In the genomic region with DNA sequence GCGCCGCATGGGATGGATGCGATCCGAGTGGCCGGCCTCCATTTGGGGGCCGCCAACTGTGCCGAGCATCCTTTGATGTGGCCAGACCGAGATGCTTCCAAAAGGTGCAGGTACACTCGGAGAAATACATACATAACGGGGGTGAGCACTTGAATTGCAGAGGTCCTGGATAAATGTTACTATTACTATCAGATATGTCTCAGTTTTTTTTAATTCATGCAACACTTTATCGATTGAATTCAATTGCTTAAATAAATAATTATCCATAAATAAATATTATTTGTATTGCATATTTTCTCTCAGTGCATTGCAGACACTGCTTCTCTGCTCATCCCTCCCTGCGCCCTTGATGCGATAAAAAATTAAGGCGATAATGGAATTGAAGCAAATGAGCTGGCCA, we compare ENCODE assay signal across 4 fruit fly cellular contexts.
TF ChIP-seq lines count a peak whose summit lies in the region.

No protein-coding gene starts in this region.

- no peak for TF ChIP-seq CTCF in whole organism, embryonic (GFP tag; optimal IDR thresholded peaks at IDR 0.05; lab: Kevin White, UChicago)

TF ChIP-seq in whole organism, embryonic, 481 proteins besides CTCF, POLR2A, EP300 and RAD21 (continues in another document):
- TF ChIP-seq ttk (GFP tag; IDR thresholded peaks at IDR 0.05; lab: Robert Waterston, UW) (no peak), CG2678 (tag; optimal IDR thresholded peaks at IDR 0.05; lab: Kevin White, UChicago) (no peak), lov (optimal IDR thresholded peaks at IDR 0.05; lab: Kevin White, UChicago) (no peak), lov (GFP tag; IDR thresholded peaks at IDR 0.05; lab: Robert Waterston, UW) (no peak), CG13894 (tag; optimal IDR thresholded peaks at IDR 0.05; lab: Kevin White, UChicago) (no peak), Hey (tag; optimal IDR thresholded peaks at IDR 0.05; lab: Kevin White, UChicago) (no peak), slbo (GFP tag; IDR thresholded peaks at IDR 0.05; lab: Robert Waterston, UW) (no peak), CG14710 (tag; optimal IDR thresholded peaks at IDR 0.05; lab: Kevin White, UChicago) (peak; percentile 10), CG6254 (GFP tag; optimal IDR thresholded peaks at IDR 0.05; lab: Kevin White, UChicago) (no peak), hkb (optimal IDR thresholded peaks at IDR 0.05; lab: Kevin White, UChicago) (no peak), hkb (GFP tag; IDR thresholded peaks at IDR 0.05; lab: Robert Waterston, UW) (no peak), row (GFP tag; IDR thresholded peaks at IDR 0.05; lab: Robert Waterston, UW) (0 out of 3 replicates have a peak, but pooled peaks have one; percentile 20), CG33213 (GFP tag; optimal IDR thresholded peaks at IDR 0.05; lab: Kevin White, UChicago) (no peak), CG10431 (GFP tag; optimal IDR thresholded peaks at IDR 0.05; lab: Kevin White, UChicago) (no peak), ERR (GFP tag; optimal IDR thresholded peaks at IDR 0.05; lab: Kevin White, UChicago) (no peak), sug (tag; optimal IDR thresholded peaks at IDR 0.05; lab: Kevin White, UChicago) (no peak), CG13424 (tag; optimal IDR thresholded peaks at IDR 0.05; lab: Kevin White, UChicago) (no peak), CG17361 (GFP tag; IDR thresholded peaks at IDR 0.05; lab: Robert Waterston, UW) (peak; percentile 22; the same call in 1 of the 3 replicates), gem (tag; optimal IDR thresholded peaks at IDR 0.05; lab: Kevin White, UChicago) (peak; percentile 42), her (GFP tag; optimal IDR thresholded peaks at IDR 0.05; lab: Kevin White, UChicago) (no peak), CG4730 (GFP tag; IDR thresholded peaks at IDR 0.05; lab: Robert Waterston, UW) (no peak), CG2712 (tag; optimal IDR thresholded peaks at IDR 0.05; lab: Kevin White, UChicago) (peak; percentile 48), Pdp1 (GFP tag; optimal IDR thresholded peaks at IDR 0.05; lab: Kevin White, UChicago) (no peak)

TF ChIP-seq in whole organism, prepupa, 60 proteins besides CTCF, POLR2A, EP300 and RAD21 (continues in another document):
- peak; percentile 24 for TF ChIP-seq CG11762 (GFP tag; optimal IDR thresholded peaks at IDR 0.05; lab: Kevin White, UChicago; ENCODE audit: insufficient read depth)
- peak; percentile 50 for TF ChIP-seq dsx (GFP tag; optimal IDR thresholded peaks at IDR 0.05; lab: Kevin White, UChicago; ENCODE audit: poor library complexity, severe bottlenecking)
- TF ChIP-seq CG1621 (tag; optimal IDR thresholded peaks at IDR 0.05; lab: Kevin White, UChicago), result peak; percentile 62
- TF ChIP-seq CG32006 (GFP tag; optimal IDR thresholded peaks at IDR 0.05; lab: Kevin White, UChicago), result peak; percentile 41
- TF ChIP-seq achi (GFP tag; optimal IDR thresholded peaks at IDR 0.05; lab: Kevin White, UChicago), result peak; percentile 59
- peak; percentile 47 for TF ChIP-seq CG11902 (GFP tag; optimal IDR thresholded peaks at IDR 0.05; lab: Kevin White, UChicago)
- peak; percentile 27 for TF ChIP-seq net (GFP tag; optimal IDR thresholded peaks at IDR 0.05; lab: Kevin White, UChicago)
- TF ChIP-seq Eip78C (GFP tag; lab: Kevin White, UChicago), result peak; percentile 86
- TF ChIP-seq Ets96B (tag; optimal IDR thresholded peaks at IDR 0.05; lab: Kevin White, UChicago), result peak; percentile 69
- peak; percentile 61 for TF ChIP-seq cyc (GFP tag; optimal IDR thresholded peaks at IDR 0.05; lab: Kevin White, UChicago)
- peak; percentile 13 for TF ChIP-seq Ets21C (GFP tag; optimal IDR thresholded peaks at IDR 0.05; lab: Kevin White, UChicago)
- TF ChIP-seq svp (GFP tag; lab: Kevin White, UChicago), result peak; percentile 78
- TF ChIP-seq CG8319 (GFP tag; optimal IDR thresholded peaks at IDR 0.05; lab: Kevin White, UChicago), result peak; percentile 15
- TF ChIP-seq CG15336 (GFP tag; IDR thresholded peaks at IDR 0.05; lab: Robert Waterston, UW), result no peak
- TF ChIP-seq Eip75B (GFP tag; optimal IDR thresholded peaks at IDR 0.05; lab: Kevin White, UChicago), result peak; percentile 59
- peak; percentile 14 for TF ChIP-seq Lpt (GFP tag; optimal IDR thresholded peaks at IDR 0.05; lab: Kevin White, UChicago)
- peak; percentile 52 for TF ChIP-seq lz (GFP tag; optimal IDR thresholded peaks at IDR 0.05; lab: Kevin White, UChicago)
- peak; percentile 72 for TF ChIP-seq spab (GFP tag; optimal IDR thresholded peaks at IDR 0.05; lab: Kevin White, UChicago)
- TF ChIP-seq vri (GFP tag; optimal IDR thresholded peaks at IDR 0.05; lab: Kevin White, UChicago), result peak; percentile 38
- no peak for TF ChIP-seq CG11294 (GFP tag; IDR thresholded peaks at IDR 0.05; lab: Robert Waterston, UW)
- TF ChIP-seq eg (GFP tag; IDR thresholded peaks at IDR 0.05; lab: Robert Waterston, UW), result no peak
- 0 out of 3 replicates have a peak, but pooled peaks have one; percentile 15 for TF ChIP-seq CG8119 (GFP tag; IDR thresholded peaks at IDR 0.05; lab: Robert Waterston, UW)

TF ChIP-seq in whole organism, pupa, 21 proteins besides CTCF, POLR2A, EP300 and RAD21:
- TF ChIP-seq CG8159 (tag; optimal IDR thresholded peaks at IDR 0.05; lab: Kevin White, UChicago) (peak; percentile 87), CG12605 (GFP tag; IDR thresholded peaks at IDR 0.05; lab: Robert Waterston, UW) (peak; percentile 10; the same call in 1 of the 2 replicates), Ets98B (GFP tag; IDR thresholded peaks at IDR 0.05; lab: Robert Waterston, UW) (no peak), CG34367 (tag; optimal IDR thresholded peaks at IDR 0.05; lab: Kevin White, UChicago) (peak; percentile 72), CG13204 (GFP tag; optimal IDR thresholded peaks at IDR 0.05; lab: Kevin White, UChicago) (no peak), Pif1A (GFP tag; optimal IDR thresholded peaks at IDR 0.05; lab: Kevin White, UChicago) (peak; percentile 48), Snoo (tag; optimal IDR thresholded peaks at IDR 0.05; lab: Kevin White, UChicago) (peak; percentile 53), fd96Ca (GFP tag; IDR thresholded peaks at IDR 0.05; lab: Robert Waterston, UW) (no peak), CG9948 (tag; optimal IDR thresholded peaks at IDR 0.05; lab: Kevin White, UChicago) (peak; percentile 75), CG17806 (tag; optimal IDR thresholded peaks at IDR 0.05; lab: Kevin White, UChicago) (peak; percentile 76), gl (tag; optimal IDR thresholded peaks at IDR 0.05; lab: Kevin White, UChicago) (peak; percentile 43), CG8301 (tag; optimal IDR thresholded peaks at IDR 0.05; lab: Kevin White, UChicago) (peak; percentile 11), CG14655 (GFP tag; optimal IDR thresholded peaks at IDR 0.05; lab: Kevin White, UChicago) (peak; percentile 38), CG15710 (tag; optimal IDR thresholded peaks at IDR 0.05; lab: Kevin White, UChicago) (peak; percentile 74), rn (GFP tag; IDR thresholded peaks at IDR 0.05; lab: Robert Waterston, UW) (0 out of 2 replicates have a peak, but pooled peaks have one; percentile 6), CG4496 (GFP tag; IDR thresholded peaks at IDR 0.05; lab: Robert Waterston, UW) (peak; percentile 51; the same call in 1 of the 3 replicates), Pif1B (GFP tag; optimal IDR thresholded peaks at IDR 0.05; lab: Kevin White, UChicago) (peak; percentile 57), EcR (GFP tag; optimal IDR thresholded peaks at IDR 0.05; lab: Kevin White, UChicago) (no peak)
TF ChIP-seq in whole organism, pupa: peak in this region for 14.

TF ChIP-seq in whole organism, wandering third instar larva, 38 proteins besides CTCF, POLR2A, EP300 and RAD21:
- TF ChIP-seq Vsx2 (GFP tag; optimal IDR thresholded peaks at IDR 0.05; lab: Kevin White, UChicago; ENCODE audit: partially characterized antibody) (no peak), br (GFP tag; optimal IDR thresholded peaks at IDR 0.05; lab: Kevin White, UChicago) (peak; percentile 32), h (GFP tag; optimal IDR thresholded peaks at IDR 0.05; lab: Kevin White, UChicago) (peak; percentile 67), CG32264 (GFP tag; optimal IDR thresholded peaks at IDR 0.05; lab: Kevin White, UChicago) (no peak), dmrt93B (GFP tag; optimal IDR thresholded peaks at IDR 0.05; lab: Kevin White, UChicago) (peak; percentile 46), Dif (GFP tag; optimal IDR thresholded peaks at IDR 0.05; lab: Kevin White, UChicago; ENCODE audit: partially characterized antibody) (no peak), psq (GFP tag; optimal IDR thresholded peaks at IDR 0.05; lab: Kevin White, UChicago) (peak; percentile 51), N (GFP tag; optimal IDR thresholded peaks at IDR 0.05; lab: Kevin White, UChicago) (no peak), Hnf4 (GFP tag; optimal IDR thresholded peaks at IDR 0.05; lab: Kevin White, UChicago) (peak; percentile 33), foxo (GFP tag; optimal IDR thresholded peaks at IDR 0.05; lab: Kevin White, UChicago) (peak in 1 of 2 experiments; percentile 75), ey (GFP tag; optimal IDR thresholded peaks at IDR 0.05; lab: Kevin White, UChicago) (peak; percentile 52), woc (GFP tag; optimal IDR thresholded peaks at IDR 0.05; lab: Kevin White, UChicago) (peak; percentile 35), dl (GFP tag; optimal IDR thresholded peaks at IDR 0.05; lab: Kevin White, UChicago; ENCODE audit: insufficient read depth in 1 of 2, partially characterized antibody in 2 of 2) (no peak), Mio (GFP tag; optimal IDR thresholded peaks at IDR 0.05; lab: Kevin White, UChicago) (no peak), fru (GFP tag; optimal IDR thresholded peaks at IDR 0.05; lab: Kevin White, UChicago) (peak; percentile 70), dsf (GFP tag; optimal IDR thresholded peaks at IDR 0.05; lab: Kevin White, UChicago; ENCODE audit: borderline replicate concordance) (no peak), sv (GFP tag; optimal IDR thresholded peaks at IDR 0.05; lab: Kevin White, UChicago) (no peak), CrebA (GFP tag; optimal IDR thresholded peaks at IDR 0.05; lab: Kevin White, UChicago; ENCODE audit: borderline replicate concordance) (no peak), Hr83 (GFP tag; optimal IDR thresholded peaks at IDR 0.05; lab: Kevin White, UChicago; ENCODE audit: poor library complexity, severe bottlenecking) (no peak), CG9705 (GFP tag; optimal IDR thresholded peaks at IDR 0.05; lab: Kevin White, UChicago) (peak; percentile 27), rgr (GFP tag; optimal IDR thresholded peaks at IDR 0.05; lab: Kevin White, UChicago) (peak; percentile 69), pan (optimal IDR thresholded peaks at IDR 0.05; lab: Kevin White, UChicago) (no peak), OdsH (GFP tag; optimal IDR thresholded peaks at IDR 0.05; lab: Kevin White, UChicago) (peak; percentile 72), sage (GFP tag; optimal IDR thresholded peaks at IDR 0.05; lab: Kevin White, UChicago) (peak; percentile 42), Jra (GFP tag; optimal IDR thresholded peaks at IDR 0.05; lab: Kevin White, UChicago) (no peak), HLH106 (tag; optimal IDR thresholded peaks at IDR 0.05; lab: Kevin White, UChicago) (peak; percentile 72), Sp1 (GFP tag; optimal IDR thresholded peaks at IDR 0.05; lab: Kevin White, UChicago) (peak; percentile 72), GATAd (GFP tag; optimal IDR thresholded peaks at IDR 0.05; lab: Kevin White, UChicago) (no peak)
